Fruit fly (Drosophila melanogaster) whole organism, embryonic: ENCODE results near the gene mldr.

Experiments used
- Aef1 ChIP-seq: fragments of 200-800 bp; sonication (Bioruptor generic); IDR thresholded peaks from 3 replicates; pipeline ENCODE4 v1.3.6; 2022; ENCODE audit warnings: missing biosample characterization, missing genetic modification characterization
- Bdp1 ChIP-seq: fragments of 200-800 bp; sonication (Bioruptor generic); optimal IDR thresholded peaks from 3 replicates; lab custom pipeline; 2016; ENCODE audit warnings: missing biosample characterization, missing genetic modification characterization
- CG1024 ChIP-seq: fragments of 200-800 bp; sonication (Bioruptor generic); IDR thresholded peaks from 2 replicates; pipeline ENCODE4 v1.3.6; 2022; ENCODE audit warnings: missing biosample characterization, missing genetic modification characterization
- CG10431 ChIP-seq: fragments of 200-800 bp; sonication (Bioruptor generic); optimal IDR thresholded peaks from 3 replicates; lab custom pipeline; 2018; ENCODE audit warnings: missing biosample characterization, mild to moderate bottlenecking, missing genetic modification characterization
- CG10979 ChIP-seq: fragments of 200-800 bp; sonication (Bioruptor generic); optimal IDR thresholded peaks from 2 replicates; lab custom pipeline; 2018; ENCODE audit warnings: missing biosample characterization, mild to moderate bottlenecking, missing genetic modification characterization, moderate library complexity
- CG11247 ChIP-seq: fragments of 200-800 bp; sonication (Bioruptor generic); IDR thresholded peaks from 2 replicates; pipeline ENCODE4 v1.3.6; 2022; ENCODE audit warnings: missing biosample characterization, missing genetic modification characterization
- CG11504 ChIP-seq: fragments of 200-800 bp; sonication (Bioruptor generic); optimal IDR thresholded peaks from 3 replicates; lab custom pipeline; 2019; ENCODE audit warnings: missing biosample characterization, mild to moderate bottlenecking, missing genetic modification characterization, moderate library complexity
- CG13123 ChIP-seq: fragments of 200-800 bp; sonication (Bioruptor generic); optimal IDR thresholded peaks from 2 replicates; lab custom pipeline; 2016; ENCODE audit warnings: missing biosample characterization, missing genetic modification characterization
- CG13894 ChIP-seq: fragments of 200-800 bp; sonication (Bioruptor generic); optimal IDR thresholded peaks from 3 replicates; lab custom pipeline; 2018; ENCODE audit warnings: missing biosample characterization, mild to moderate bottlenecking, missing genetic modification characterization, moderate library complexity
- CG14050 ChIP-seq: fragments of 200-800 bp; sonication (Bioruptor generic); IDR thresholded peaks from 3 replicates; pipeline ENCODE4 v1.3.6; 2022; ENCODE audit warnings: missing biosample characterization, missing genetic modification characterization
- CG14965 ChIP-seq: fragments of 200-800 bp; sonication (Bioruptor generic); optimal IDR thresholded peaks from 2 replicates; lab custom pipeline; 2016; ENCODE audit warnings: missing biosample characterization, missing genetic modification characterization, borderline replicate concordance
- CG18599 ChIP-seq: fragments of 200-800 bp; sonication (Bioruptor generic); optimal IDR thresholded peaks from 3 replicates; lab custom pipeline; 2017; ENCODE audit warnings: missing biosample characterization, missing genetic modification characterization, mild to moderate bottlenecking, moderate library complexity, missing genetic modification reagents
- CG30431 ChIP-seq: fragments of 200-800 bp; sonication (Bioruptor generic); optimal IDR thresholded peaks from 2 replicates; lab custom pipeline; 2017; ENCODE audit warnings: missing biosample characterization, missing genetic modification characterization
- CG5180 ChIP-seq: fragments of 200-800 bp; sonication (Bioruptor generic); optimal IDR thresholded peaks from 3 replicates; lab custom pipeline; 2017; ENCODE audit warnings: missing biosample characterization, missing genetic modification characterization, mild to moderate bottlenecking, moderate library complexity, missing genetic modification reagents
- CG6654 ChIP-seq: fragments of 200-800 bp; sonication (Bioruptor generic); optimal IDR thresholded peaks from 2 replicates; lab custom pipeline; 2017; ENCODE audit warnings: missing biosample characterization, mild to moderate bottlenecking, missing genetic modification characterization
- CG6689 ChIP-seq: fragments of 200-800 bp; sonication (Bioruptor generic); IDR thresholded peaks from 2 replicates; pipeline ENCODE4 v1.3.6; 2022; ENCODE audit warnings: missing biosample characterization, missing genetic modification characterization
- CG6813 ChIP-seq: fragments of 200-800 bp; sonication (Bioruptor generic); optimal IDR thresholded peaks from 2 replicates; lab custom pipeline; 2017; ENCODE audit warnings: missing biosample characterization, missing genetic modification characterization, mild to moderate bottlenecking, moderate library complexity, missing genetic modification reagents
- CG7372 ChIP-seq: fragments of 200-800 bp; sonication (Bioruptor generic); IDR thresholded peaks from 2 replicates; pipeline ENCODE4 v1.3.6; 2022; ENCODE audit warnings: missing biosample characterization, missing genetic modification characterization
- CG9727 ChIP-seq: fragments of 200-800 bp; sonication (Bioruptor generic); optimal IDR thresholded peaks from 3 replicates; lab custom pipeline; 2017; ENCODE audit warnings: missing biosample characterization, mild to moderate bottlenecking, missing genetic modification characterization
- Dfd ChIP-seq, 2 experiments: fragments of >200 bp; optimal IDR thresholded peaks; 2 replicates each; lab custom pipeline; 2017; ENCODE audit warnings: missing biosample characterization in 2 of 2, missing genetic modification characterization in 2 of 2
- Elba2 ChIP-seq: fragments of 200-800 bp; sonication (Bioruptor generic); optimal IDR thresholded peaks from 3 replicates; lab custom pipeline; 2016; ENCODE audit warnings: missing biosample characterization, missing genetic modification characterization
- Gsc ChIP-seq: fragments of 200-800 bp; sonication (Bioruptor generic); IDR thresholded peaks from 2 replicates; pipeline ENCODE4 v1.3.6; 2022; ENCODE audit warnings: missing biosample characterization, missing genetic modification characterization
- H2.0 ChIP-seq: fragments of 200-800 bp; sonication (Bioruptor generic); IDR thresholded peaks from 2 replicates; pipeline ENCODE4 v1.3.6; 2022; ENCODE audit warnings: missing biosample characterization, missing genetic modification characterization
- HLHmδ ChIP-seq: fragments of 200-800 bp; sonication (Bioruptor generic); optimal IDR thresholded peaks from 2 replicates; lab custom pipeline; 2018; ENCODE audit warnings: missing biosample characterization, mild to moderate bottlenecking, missing genetic modification characterization, moderate library complexity
- HmgD ChIP-seq: fragments of 200-800 bp; sonication (Bioruptor generic); optimal IDR thresholded peaks from 3 replicates; lab custom pipeline; 2016; ENCODE audit warnings: missing biosample characterization, missing genetic modification characterization
- Mad ChIP-seq: fragments of 200-800 bp; sonication (Bioruptor generic); optimal IDR thresholded peaks from 2 replicates; lab custom pipeline; 2016; ENCODE audit warnings: missing biosample characterization, missing genetic modification characterization
- PHDP ChIP-seq: fragments of 200-800 bp; sonication (Bioruptor generic); optimal IDR thresholded peaks from 3 replicates; lab custom pipeline; 2018; ENCODE audit warnings: missing biosample characterization, mild to moderate bottlenecking, missing genetic modification characterization, moderate library complexity
- Pdp1 ChIP-seq, 2 experiments: fragments of 200-800 bp; sonication (Bioruptor generic); optimal IDR thresholded peaks; 3 replicates each; lab custom pipeline; 2016; ENCODE audit warnings: missing biosample characterization in 2 of 2, missing genetic modification characterization in 2 of 2, mild to moderate bottlenecking in 1 of 2, moderate library complexity in 1 of 2
- abd-A ChIP-seq: fragments of 200-800 bp; sonication (Bioruptor generic); optimal IDR thresholded peaks from 3 replicates; lab custom pipeline; 2019; ENCODE audit warnings: missing biosample characterization, mild to moderate bottlenecking, missing genetic modification characterization, moderate library complexity
- aop ChIP-seq: fragments of 200-800 bp; sonication (Bioruptor generic); IDR thresholded peaks from 2 replicates; pipeline ENCODE4 v1.3.6; 2022; ENCODE audit warnings: missing biosample characterization, missing genetic modification characterization
- ase ChIP-seq: fragments of 200-800 bp; sonication (Bioruptor generic); IDR thresholded peaks from 3 replicates; pipeline ENCODE4 v1.3.6; 2022; ENCODE audit warnings: missing biosample characterization, missing genetic modification characterization
- az2 ChIP-seq: fragments of 200-800 bp; sonication (Bioruptor generic); optimal IDR thresholded peaks from 3 replicates; lab custom pipeline; 2016; ENCODE audit warnings: missing biosample characterization, missing genetic modification characterization
- ci ChIP-seq: fragments of 200-800 bp; sonication (Bioruptor generic); IDR thresholded peaks from 3 replicates; pipeline ENCODE4 v1.3.6; 2022; ENCODE audit warnings: missing biosample characterization, missing genetic modification characterization
- dati ChIP-seq: fragments of 200-800 bp; sonication (Bioruptor generic); IDR thresholded peaks from 2 replicates; pipeline ENCODE4 v1.3.6; 2022; ENCODE audit warnings: missing biosample characterization, missing genetic modification characterization
- disco-r ChIP-seq: fragments of 200-800 bp; sonication (Bioruptor generic); optimal IDR thresholded peaks from 2 replicates; lab custom pipeline; 2016; ENCODE audit warnings: missing biosample characterization, missing genetic modification characterization
- dmrt99B ChIP-seq: fragments of 200-800 bp; sonication (Bioruptor generic); optimal IDR thresholded peaks from 2 replicates; lab custom pipeline; 2018; ENCODE audit warnings: missing biosample characterization, mild to moderate bottlenecking, missing genetic modification characterization, moderate library complexity
- ewg ChIP-seq: fragments of 200-800 bp; sonication (Bioruptor generic); optimal IDR thresholded peaks from 3 replicates; lab custom pipeline; 2017; ENCODE audit warnings: mild to moderate bottlenecking, missing biosample characterization, missing genetic modification reagents, missing genetic modification characterization
- grn ChIP-seq: fragments of 200-800 bp; sonication (Bioruptor generic); optimal IDR thresholded peaks from 3 replicates; lab custom pipeline; 2017; ENCODE audit warnings: missing biosample characterization, missing genetic modification characterization
- gsb ChIP-seq: fragments of 200-800 bp; sonication (Bioruptor generic); IDR thresholded peaks from 2 replicates; pipeline ENCODE4 v1.3.6; 2022; ENCODE audit warnings: missing biosample characterization, missing genetic modification characterization
- jigr1 ChIP-seq: fragments of 200-800 bp; sonication (Bioruptor generic); IDR thresholded peaks from 3 replicates; pipeline ENCODE4 v1.3.6; 2022; ENCODE audit warnings: missing biosample characterization, missing genetic modification characterization
- knrl ChIP-seq: fragments of 200-800 bp; sonication (Bioruptor generic); IDR thresholded peaks from 3 replicates; pipeline ENCODE4 v1.3.6; 2022; ENCODE audit warnings: missing biosample characterization, missing genetic modification characterization; ENCODE audit not compliant: partially characterized antibody
- lab ChIP-seq: fragments of 200-800 bp; sonication (Bioruptor generic); optimal IDR thresholded peaks from 3 replicates; lab custom pipeline; 2017; ENCODE audit warnings: missing biosample characterization, missing genetic modification characterization, mild to moderate bottlenecking, moderate library complexity, missing genetic modification reagents
- mirr ChIP-seq: fragments of 200-800 bp; sonication (Bioruptor generic); optimal IDR thresholded peaks from 3 replicates; lab custom pipeline; 2018; ENCODE audit warnings: missing biosample characterization, mild to moderate bottlenecking, missing genetic modification characterization
- pho ChIP-seq: fragments of 200-800 bp; sonication (Bioruptor generic); optimal IDR thresholded peaks from 2 replicates; lab custom pipeline; 2016; ENCODE audit warnings: missing biosample characterization, missing genetic modification characterization
- pita ChIP-seq: fragments of 200-800 bp; sonication (Bioruptor generic); optimal IDR thresholded peaks from 2 replicates; lab custom pipeline; 2017; ENCODE audit warnings: missing biosample characterization, mild to moderate bottlenecking, missing genetic modification characterization
- psq ChIP-seq: fragments of 200-800 bp; sonication (Bioruptor generic); optimal IDR thresholded peaks from 2 replicates; lab custom pipeline; 2017; ENCODE audit warnings: missing biosample characterization, missing genetic modification characterization
- ranshi ChIP-seq: fragments of 200-800 bp; sonication (Bioruptor generic); IDR thresholded peaks from 2 replicates; pipeline ENCODE4 v1.3.6; 2022; ENCODE audit warnings: missing biosample characterization, missing genetic modification characterization
- run ChIP-seq: fragments of 200-800 bp; sonication (Bioruptor generic); optimal IDR thresholded peaks from 3 replicates; lab custom pipeline; 2018; ENCODE audit warnings: missing biosample characterization, mild to moderate bottlenecking, missing genetic modification characterization
- sob ChIP-seq: fragments of 200-800 bp; sonication (Bioruptor generic); IDR thresholded peaks from 2 replicates; pipeline ENCODE4 v1.3.6; 2022; ENCODE audit warnings: missing biosample characterization, missing genetic modification characterization
- sqz ChIP-seq: fragments of 200-800 bp; sonication (Bioruptor generic); optimal IDR thresholded peaks from 3 replicates; lab custom pipeline; 2018; ENCODE audit warnings: missing biosample characterization, mild to moderate bottlenecking, missing genetic modification characterization
- usp ChIP-seq: fragments of >200 bp; optimal IDR thresholded peaks from 2 replicates; lab custom pipeline; 2017; ENCODE audit warnings: missing biosample characterization, missing genetic modification characterization
- wor ChIP-seq: fragments of 200-800 bp; sonication (Bioruptor generic); IDR thresholded peaks from 2 replicates; pipeline ENCODE4 v1.3.6; 2022; ENCODE audit warnings: missing biosample characterization, missing genetic modification characterization

Gene mldr

DNA sequence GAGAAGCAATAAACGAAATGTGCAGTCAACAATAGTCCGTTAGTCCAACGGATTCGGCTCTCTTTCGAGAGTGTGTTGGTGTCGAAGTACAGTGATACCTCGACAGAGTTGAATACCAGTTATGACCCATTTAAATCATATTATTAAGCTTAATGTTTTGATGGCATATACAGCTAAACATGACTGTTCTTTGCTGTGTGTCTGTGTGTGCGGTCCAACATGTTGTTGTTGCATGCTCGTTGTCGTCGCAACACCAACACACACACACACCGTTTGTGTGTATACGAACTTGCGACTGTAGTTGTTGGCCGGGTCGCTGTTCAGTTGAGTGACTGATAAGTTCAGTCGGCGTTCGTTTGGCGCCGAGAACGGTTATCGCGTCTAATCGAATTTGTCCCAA, 17.7 kb downstream of the mldr start, which contains the start of gene CG15894 (continued):
- TF ChIP-seq pho (GFP tag; lab: Kevin White, UChicago) (no peak), ranshi (GFP tag; lab: Robert Waterston, UW) (peak; percentile 18; the same call in 1 of the 2 replicates), sob (peak; percentile 28; the same call in 1 of the 2 replicates), dati (GFP tag; lab: Robert Waterston, UW) (no peak), aop (no peak), lab (GFP tag; lab: Kevin White, UChicago) (peak; percentile 29), CG6689 (GFP tag; lab: Robert Waterston, UW) (no peak), grn (GFP tag; lab: Kevin White, UChicago) (no peak), jigr1 (no peak), abd-A (tag; lab: Kevin White, UChicago) (peak; percentile 40), knrl (no peak), CG10979 (tag; lab: Kevin White, UChicago) (no peak), CG14050 (GFP tag; lab: Robert Waterston, UW) (no peak), Dfd (GFP tag; optimal IDR thresholded peaks at IDR 0.05; lab: Kevin White, UChicago) (no peak), Bdp1 (GFP tag; lab: Kevin White, UChicago) (no peak), wor (no peak), usp (no peak), disco-r (GFP tag; lab: Kevin White, UChicago) (no peak), Pdp1 (GFP tag; optimal IDR thresholded peaks at IDR 0.05; lab: Kevin White, UChicago) (no peak), dmrt99B (peak; percentile 5), CG7372 (no peak), CG1024 (GFP tag; lab: Robert Waterston, UW) (no peak), CG30431 (GFP tag; lab: Kevin White, UChicago) (no peak), HmgD (GFP tag; lab: Kevin White, UChicago) (no peak), CG9727 (GFP tag; lab: Kevin White, UChicago) (no peak), Elba2 (GFP tag; lab: Kevin White, UChicago) (no peak), H2.0 (GFP tag; lab: Robert Waterston, UW) (no peak), CG11504 (peak; percentile 11), gsb (GFP tag; lab: Robert Waterston, UW) (no peak), CG13894 (tag; lab: Kevin White, UChicago) (peak; percentile 12), CG11247 (GFP tag; lab: Robert Waterston, UW) (no peak), HLHmδ (GFP tag; lab: Kevin White, UChicago) (no peak), psq (no peak), CG13123 (GFP tag; lab: Kevin White, UChicago) (no peak), az2 (GFP tag; lab: Kevin White, UChicago) (no peak), pita (no peak), ci (GFP tag; lab: Robert Waterston, UW) (no peak), CG10431 (no peak), ase (no peak), PHDP (peak; percentile 4), CG5180 (GFP tag; lab: Kevin White, UChicago) (peak; percentile 97), CG6654 (GFP tag; lab: Kevin White, UChicago) (no peak), Mad (GFP tag; lab: Kevin White, UChicago) (no peak), Aef1 (GFP tag; lab: Robert Waterston, UW) (no peak), ewg (GFP tag; lab: Kevin White, UChicago) (no peak), CG14965 (GFP tag; lab: Kevin White, UChicago) (no peak), CG18599 (GFP tag; lab: Kevin White, UChicago) (peak; percentile 49), run (no peak), sqz (GFP tag; lab: Kevin White, UChicago) (no peak), CG6813 (GFP tag; lab: Kevin White, UChicago) (no peak), Gsc (no peak), mirr (GFP tag; lab: Kevin White, UChicago) (no peak)
